Worm (Caenorhabditis elegans) whole organism, L4 larva: ENCODE results near the gene C48D1.5.

Source experiments
- D1046.2 ChIP-seq: fragments of 200-800 bp; sonication (Bioruptor generic); IDR thresholded peaks from 2 replicates; pipeline ENCODE4 v1.3.6; 2022; ENCODE audit warnings: missing genetic modification characterization, missing compliant biosample characterization
- R02D3.7 ChIP-seq: fragments of 150-350 bp; sonication (generic microtip); optimal IDR thresholded peaks from 3 replicates; lab custom pipeline; 2014; ENCODE audit warnings: missing biosample characterization, missing genetic modification characterization
- Y105C5A.15 ChIP-seq: fragments of 200-800 bp; sonication (Bioruptor generic); IDR thresholded peaks from 2 replicates; pipeline ENCODE4 v1.3.6; 2022; ENCODE audit warnings: missing genetic modification characterization, missing compliant biosample characterization
- Y75B8A.6 ChIP-seq: fragments of 200-800 bp; sonication (Bioruptor generic); IDR thresholded peaks from 2 replicates; pipeline ENCODE4 v1.3.6; 2022; ENCODE audit warnings: missing genetic modification reagents, missing genetic modification characterization, missing compliant biosample characterization
- ZK337.2 ChIP-seq: fragments of 200-800 bp; sonication (Bioruptor generic); IDR thresholded peaks from 2 replicates; pipeline ENCODE4 v1.3.6; 2022; ENCODE audit warnings: missing genetic modification reagents, missing genetic modification characterization, missing compliant biosample characterization
- ZK546.5 ChIP-seq, 2 experiments: sonication (generic microtip); optimal IDR thresholded peaks; 2 replicates each; lab custom pipeline; 2017; ENCODE audit warnings: missing biosample characterization in 2 of 2, missing genetic modification characterization in 2 of 2
- aha-1 ChIP-seq: fragments of 150-350 bp; peaks from one replicate; lab custom pipeline; 2014; ENCODE audit warnings: missing biosample characterization, missing genetic modification characterization
- ceh-20 ChIP-seq: fragments of 200-800 bp; sonication (Bioruptor generic); IDR thresholded peaks from 2 replicates; pipeline ENCODE4 v1.3.6; 2022; ENCODE audit warnings: missing genetic modification reagents, missing genetic modification characterization, missing compliant biosample characterization
- ceh-62 ChIP-seq: sonication (generic microtip); optimal IDR thresholded peaks from 2 replicates; lab custom pipeline; 2017; ENCODE audit warnings: missing biosample characterization, missing genetic modification characterization
- ces-1 ChIP-seq: fragments of 150-350 bp; sonication (generic microtip); optimal IDR thresholded peaks from 4 replicates; lab custom pipeline; 2014; ENCODE audit warnings: missing biosample characterization, missing genetic modification reagents, missing genetic modification characterization
- daf-12 ChIP-seq: fragments of 150-350 bp; optimal IDR thresholded peaks from 2 replicates; lab custom pipeline; 2014; ENCODE audit warnings: missing biosample characterization, missing genetic modification reagents, missing genetic modification characterization
- daf-16 ChIP-seq, 3 experiments: sonication (generic microtip); optimal IDR thresholded peaks; 2 replicates each; lab custom pipeline; 2016 to 2017; ENCODE audit warnings: missing genetic modification characterization in 3 of 3, missing genetic modification reagents in 3 of 3, mild to moderate bottlenecking in 2 of 3, missing compliant biosample characterization in 2 of 3, missing biosample characterization in 1 of 3, moderate library complexity in 1 of 3
- daf-8 ChIP-seq: fragments of 200-800 bp; sonication (Bioruptor generic); IDR thresholded peaks from 2 replicates; pipeline ENCODE4 v1.3.6; 2022; ENCODE audit warnings: missing genetic modification characterization, missing compliant biosample characterization
- dmd-6 ChIP-seq: fragments of 200-800 bp; sonication (Bioruptor generic); IDR thresholded peaks from 2 replicates; pipeline ENCODE4 v1.3.6; 2022; ENCODE audit warnings: missing genetic modification reagents, missing genetic modification characterization, missing compliant biosample characterization
- dmd-9 ChIP-seq: fragments of 200-800 bp; sonication (Bioruptor generic); IDR thresholded peaks from 2 replicates; pipeline ENCODE4 v1.3.6; 2022; ENCODE audit warnings: missing genetic modification reagents, missing genetic modification characterization, missing compliant biosample characterization
- dve-1 ChIP-seq: sonication (generic microtip); optimal IDR thresholded peaks from 2 replicates; lab custom pipeline; 2017; ENCODE audit warnings: antibody characterized with exemption, mild to moderate bottlenecking, missing genetic modification characterization, missing compliant biosample characterization; ENCODE audit not compliant: insufficient read depth
- egl-27 ChIP-seq: sonication (generic microtip); optimal IDR thresholded peaks from 3 replicates; lab custom pipeline; 2017; ENCODE audit warnings: missing biosample characterization, missing genetic modification reagents, missing genetic modification characterization
- fkh-10 ChIP-seq: fragments of 150-350 bp; optimal IDR thresholded peaks from 2 replicates; lab custom pipeline; 2014; ENCODE audit warnings: missing biosample characterization, missing genetic modification reagents, missing genetic modification characterization
- gei-8 ChIP-seq: fragments of 200-800 bp; sonication (Bioruptor generic); optimal IDR thresholded peaks from 2 replicates; lab custom pipeline; 2018; ENCODE audit warnings: mild to moderate bottlenecking, missing genetic modification characterization, missing compliant biosample characterization
- hif-1 ChIP-seq, 2 experiments: sonication (generic microtip); optimal IDR thresholded peaks; 2 replicates each; lab custom pipeline; 2016 to 2017; ENCODE audit warnings: missing compliant biosample characterization in 2 of 2, missing genetic modification characterization in 2 of 2, missing genetic modification reagents in 2 of 2, missing genotype in 2 of 2, mild to moderate bottlenecking in 1 of 2
- hlh-30 ChIP-seq: sonication (generic microtip); optimal IDR thresholded peaks from 2 replicates; lab custom pipeline; 2017; ENCODE audit warnings: antibody characterized with exemption, mild to moderate bottlenecking, missing genetic modification characterization, missing compliant biosample characterization; ENCODE audit not compliant: insufficient read depth
- hmg-1.1 ChIP-seq: fragments of 200-800 bp; sonication (Bioruptor generic); IDR thresholded peaks from 2 replicates; pipeline ENCODE4 v1.3.6; 2022; ENCODE audit warnings: missing genetic modification reagents, missing genetic modification characterization, missing compliant biosample characterization
- lim-7 ChIP-seq: fragments of 200-800 bp; sonication (Bioruptor generic); IDR thresholded peaks from 2 replicates; pipeline ENCODE4 v1.3.6; 2022; ENCODE audit warnings: missing genetic modification characterization, missing compliant biosample characterization
- lin-1 ChIP-seq: fragments of 200-800 bp; sonication (Bioruptor generic); IDR thresholded peaks from 2 replicates; pipeline ENCODE4 v1.3.6; 2022; ENCODE audit warnings: missing genetic modification reagents, missing genetic modification characterization, missing compliant biosample characterization
- lin-13 ChIP-seq: fragments of 150-350 bp; optimal IDR thresholded peaks from 2 replicates; lab custom pipeline; 2014; ENCODE audit warnings: missing biosample characterization, missing genetic modification reagents, missing genetic modification characterization
- lin-15B ChIP-seq: fragments of 150-350 bp; sonication (generic microtip); optimal IDR thresholded peaks from 3 replicates; lab custom pipeline; 2014; ENCODE audit warnings: missing biosample characterization, missing genetic modification characterization
- lin-29 ChIP-seq: fragments of 200-800 bp; sonication (Bioruptor generic); IDR thresholded peaks from 2 replicates; pipeline ENCODE4 v1.3.6; 2022; ENCODE audit warnings: missing genetic modification reagents, missing genetic modification characterization, missing compliant biosample characterization
- lin-39 ChIP-seq: fragments of 150-350 bp; optimal IDR thresholded peaks from 2 replicates; lab custom pipeline; 2014; ENCODE audit warnings: missing biosample characterization, missing genetic modification reagents, missing genetic modification characterization
- lir-3 ChIP-seq: sonication (generic microtip); optimal IDR thresholded peaks from 2 replicates; lab custom pipeline; 2016; ENCODE audit warnings: mild to moderate bottlenecking, missing genetic modification characterization, missing compliant biosample characterization
- madf-5 ChIP-seq, 2 experiments: fragments of 200-800 bp; sonication (Bioruptor generic); IDR thresholded peaks; 2 replicates each; pipeline ENCODE4 v1.3.6; 2022; ENCODE audit warnings: missing compliant biosample characterization in 2 of 2, missing genetic modification characterization in 2 of 2
- mdl-1 ChIP-seq, 2 experiments: fragments of 150-350 bp in 1 of 2; sonication (generic microtip) in 1 of 2; optimal IDR thresholded peaks; 2 replicates each; lab custom pipeline; 2014 to 2017; ENCODE audit warnings: missing biosample characterization in 2 of 2, missing genetic modification characterization in 2 of 2
- mep-1 ChIP-seq: fragments of 150-350 bp; sonication (generic microtip); optimal IDR thresholded peaks from 3 replicates; lab custom pipeline; 2014; ENCODE audit warnings: missing biosample characterization, missing genetic modification characterization
- mes-2 ChIP-seq: sonication (generic microtip); optimal IDR thresholded peaks from 2 replicates; lab custom pipeline; 2016; ENCODE audit warnings: missing genotype, mild to moderate bottlenecking, missing genetic modification characterization, missing compliant biosample characterization; ENCODE audit not compliant: poor library complexity, severe bottlenecking
- mxl-3 ChIP-seq: fragments of 200-800 bp; sonication (Bioruptor generic); optimal IDR thresholded peaks from 2 replicates; lab custom pipeline; 2018; ENCODE audit warnings: mild to moderate bottlenecking, missing genetic modification characterization, missing compliant biosample characterization
- nhr-10 ChIP-seq: fragments of 150-350 bp; optimal IDR thresholded peaks from 2 replicates; lab custom pipeline; 2014; ENCODE audit warnings: missing biosample characterization, missing genetic modification characterization
- nhr-102 ChIP-seq: sonication (generic microtip); optimal IDR thresholded peaks from 2 replicates; lab custom pipeline; 2016; ENCODE audit warnings: mild to moderate bottlenecking, missing genetic modification characterization, moderate library complexity, missing compliant biosample characterization
- nhr-25 ChIP-seq: sonication (generic microtip); optimal IDR thresholded peaks from 2 replicates; lab custom pipeline; 2017; ENCODE audit warnings: missing genetic modification characterization, mild to moderate bottlenecking, missing compliant biosample characterization, antibody characterized with exemption, moderate library complexity, borderline replicate concordance; ENCODE audit not compliant: insufficient read depth
- nhr-6 ChIP-seq: fragments of 150-350 bp; optimal IDR thresholded peaks from 2 replicates; lab custom pipeline; 2014; ENCODE audit warnings: missing biosample characterization, missing genetic modification characterization
- nhr-77 ChIP-seq: fragments of 150-350 bp; optimal IDR thresholded peaks from 2 replicates; lab custom pipeline; 2014; ENCODE audit warnings: missing biosample characterization, missing genetic modification characterization
- pha-4 ChIP-seq, 2 experiments: fragments of 150-350 bp in 1 of 2; fragments of 200-800 bp in 1 of 2; sonication (Bioruptor generic) in 1 of 2; IDR thresholded peaks in 1 of 2; optimal IDR thresholded peaks in 1 of 2; 2 replicates each; pipeline versions ENCODE4 v1.3.6 to Lab custom; 2014 to 2022; ENCODE audit warnings: missing genetic modification characterization in 2 of 2, missing genetic modification reagents in 2 of 2, missing biosample characterization in 1 of 2, missing compliant biosample characterization in 1 of 2
- rbr-2 ChIP-seq: sonication (generic microtip); optimal IDR thresholded peaks from 2 replicates; lab custom pipeline; 2016; ENCODE audit warnings: missing genotype, missing genetic modification characterization, missing compliant biosample characterization
- snpc-4 ChIP-seq: fragments of 150-350 bp; optimal IDR thresholded peaks from 2 replicates; lab custom pipeline; 2014; ENCODE audit warnings: missing biosample characterization, missing genetic modification characterization
- spr-1 ChIP-seq: sonication (generic microtip); optimal IDR thresholded peaks from 2 replicates; lab custom pipeline; 2016; ENCODE audit warnings: mild to moderate bottlenecking, missing genetic modification characterization, missing compliant biosample characterization
- spr-3 ChIP-seq: fragments of 200-800 bp; sonication (Bioruptor generic); optimal IDR thresholded peaks from 2 replicates; lab custom pipeline; 2018; ENCODE audit warnings: mild to moderate bottlenecking, missing genetic modification characterization, missing compliant biosample characterization
- tag-97 ChIP-seq: fragments of 200-800 bp; sonication (Bioruptor generic); IDR thresholded peaks from 2 replicates; pipeline ENCODE4 v1.3.6; 2022; ENCODE audit warnings: missing genetic modification characterization, missing compliant biosample characterization
- zag-1 ChIP-seq: fragments of 150-350 bp; optimal IDR thresholded peaks from 2 replicates; lab custom pipeline; 2014; ENCODE audit warnings: missing biosample characterization, missing genetic modification characterization
- zfp-2 ChIP-seq: sonication (generic microtip); optimal IDR thresholded peaks from 2 replicates; lab custom pipeline; 2016; ENCODE audit warnings: mild to moderate bottlenecking, missing genetic modification characterization, missing compliant biosample characterization
- zfp-3 ChIP-seq: fragments of 200-800 bp; sonication (Bioruptor generic); conservative IDR thresholded peaks from 2 replicates; pipeline ENCODE4 v1.3.6; 2022; ENCODE audit warnings: missing genetic modification reagents, missing genetic modification characterization, missing compliant biosample characterization
- zip-2 ChIP-seq: fragments of 150-350 bp; optimal IDR thresholded peaks from 2 replicates; lab custom pipeline; 2014; ENCODE audit warnings: missing biosample characterization, missing genetic modification characterization
- ztf-11 ChIP-seq: fragments of 150-350 bp; optimal IDR thresholded peaks from 2 replicates; lab custom pipeline; 2014; ENCODE audit warnings: missing biosample characterization, missing genetic modification characterization
- ztf-7 ChIP-seq: fragments of 150-350 bp; optimal IDR thresholded peaks from 2 replicates; lab custom pipeline; 2014; ENCODE audit warnings: missing biosample characterization, missing genetic modification characterization

C48D1.5 gene

DNA sequence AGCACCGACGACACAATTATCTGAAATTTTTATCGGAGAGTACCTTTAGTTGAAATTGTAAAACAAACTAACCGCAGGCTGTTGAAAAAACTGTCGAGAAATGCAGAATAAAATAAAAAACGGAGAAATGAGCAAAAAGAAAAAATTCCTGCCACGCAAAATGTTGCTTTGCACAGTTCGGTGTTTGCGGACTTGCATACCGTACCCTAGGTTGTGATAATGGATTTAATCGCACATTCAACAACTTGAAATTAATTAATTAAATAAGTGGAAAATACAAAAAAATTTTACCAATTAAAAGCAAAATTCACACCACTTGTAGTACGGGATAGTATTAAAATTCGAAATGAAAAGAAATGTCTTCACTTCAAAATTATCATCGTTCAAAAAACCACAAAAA is 9.6 kb downstream of the C48D1.5 start:
- TF ChIP-seq egl-27 (tag; lab: Kevin White, UChicago) (no peak), spr-3 (GFP tag; lab: Kevin White, UChicago) (no peak), fkh-10 (GFP tag; lab: Kevin White, UChicago) (no peak), nhr-6 (tag; lab: Kevin White, UChicago) (peak; percentile 72), nhr-25 (tag; lab: Kevin White, UChicago) (no peak), lin-13 (GFP tag; lab: Kevin White, UChicago) (no peak), ztf-11 (no peak), dmd-9 (no peak), zag-1 (tag; lab: Kevin White, UChicago) (no peak), rbr-2 (tag; lab: Kevin White, UChicago) (no peak), hif-1 (tag; optimal IDR thresholded peaks at IDR 0.05; lab: Kevin White, UChicago) (peak in 1 of 2 experiments; percentile 15), zip-2 (tag; lab: Kevin White, UChicago) (no peak), hlh-30 (tag; lab: Kevin White, UChicago) (peak; percentile 39), zfp-3 (GFP tag; lab: Robert Waterston, UW) (no peak), zfp-2 (tag; lab: Kevin White, UChicago) (no peak), lin-39 (no peak), madf-5 (GFP tag; IDR thresholded peaks at IDR 0.05; lab: Robert Waterston, UW) (no peak), lir-3 (no peak), aha-1 (no peak), mxl-3 (GFP tag; lab: Kevin White, UChicago) (no peak), ztf-7 (no peak), ZK337.2 (GFP tag; lab: Robert Waterston, UW) (no peak), mdl-1 (tag; optimal IDR thresholded peaks at IDR 0.05; lab: Kevin White, UChicago) (no peak), dmd-6 (GFP tag; lab: Robert Waterston, UW) (no peak), nhr-77 (tag; lab: Kevin White, UChicago) (no peak), ces-1 (GFP tag; lab: Kevin White, UChicago) (peak; percentile 33), lin-15B (tag; lab: Kevin White, UChicago) (no peak), ceh-20 (no peak), R02D3.7 (tag; lab: Kevin White, UChicago) (no peak), hmg-1.1 (no peak), gei-8 (GFP tag; lab: Kevin White, UChicago) (no peak), daf-16 (GFP tag; optimal IDR thresholded peaks at IDR 0.05; lab: Kevin White, UChicago) (no peak), daf-16 (tag; optimal IDR thresholded peaks at IDR 0.05; lab: Kevin White, UChicago) (no peak), tag-97 (no peak), lim-7 (GFP tag; lab: Robert Waterston, UW) (no peak), Y75B8A.6 (GFP tag; lab: Robert Waterston, UW) (no peak), pha-4 (GFP tag; IDR thresholded peaks at IDR 0.05; lab: Robert Waterston, UW) (no peak), pha-4 (tag; optimal IDR thresholded peaks at IDR 0.05; lab: Kevin White, UChicago) (peak; percentile 47), nhr-102 (tag; lab: Kevin White, UChicago) (no peak), spr-1 (tag; lab: Kevin White, UChicago) (no peak), Y105C5A.15 (GFP tag; lab: Robert Waterston, UW) (no peak), ZK546.5 (tag; optimal IDR thresholded peaks at IDR 0.05; lab: Kevin White, UChicago) (no peak), daf-8 (no peak), ceh-62 (tag; lab: Kevin White, UChicago) (no peak), lin-29 (no peak), D1046.2 (GFP tag; lab: Robert Waterston, UW) (no peak), mes-2 (tag; lab: Kevin White, UChicago) (no peak), dve-1 (tag; lab: Kevin White, UChicago) (peak; percentile 4), nhr-10 (tag; lab: Kevin White, UChicago) (no peak), daf-12 (no peak), snpc-4 (tag; lab: Kevin White, UChicago) (no peak), mep-1 (tag; lab: Kevin White, UChicago) (peak; percentile 49), lin-1 (GFP tag; lab: Robert Waterston, UW) (no peak)
